Worm (Caenorhabditis elegans) whole organism, L3 larva: Measurements from ENCODE around the gene W07G4.2.

Source experiments
- ama-1 ChIP-seq: fragments of 150-350 bp; optimal IDR thresholded peaks from 2 replicates; lab custom pipeline; 2018
- ceh-16 ChIP-seq: sonication (generic microtip); optimal IDR thresholded peaks from 2 replicates; lab custom pipeline; 2017; ENCODE audit warnings: missing biosample characterization, missing genetic modification characterization
- daf-12 ChIP-seq: fragments of 150-350 bp; optimal IDR thresholded peaks from 2 replicates; lab custom pipeline; 2014; ENCODE audit warnings: missing biosample characterization, missing genetic modification reagents, missing genetic modification characterization
- elt-1 ChIP-seq: fragments of 150-350 bp; optimal IDR thresholded peaks from 2 replicates; lab custom pipeline; 2014; ENCODE audit warnings: missing biosample characterization, missing genetic modification characterization
- elt-2 ChIP-seq: sonication (generic microtip); optimal IDR thresholded peaks from 2 replicates; lab custom pipeline; 2016; ENCODE audit warnings: missing genetic modification reagents, mild to moderate bottlenecking, missing genetic modification characterization, missing compliant biosample characterization
- fkh-2 ChIP-seq: fragments of 150-350 bp; optimal IDR thresholded peaks from 2 replicates; lab custom pipeline; 2014; ENCODE audit warnings: missing biosample characterization, missing genetic modification reagents, missing genetic modification characterization
- fos-1 ChIP-seq: fragments of 150-350 bp; optimal IDR thresholded peaks from 2 replicates; lab custom pipeline; 2014; ENCODE audit warnings: missing biosample characterization, missing genetic modification characterization
- hmg-11 ChIP-seq: sonication (generic microtip); optimal IDR thresholded peaks from 2 replicates; lab custom pipeline; 2016; ENCODE audit warnings: missing genetic modification characterization, missing compliant biosample characterization
- jun-1 ChIP-seq: fragments of 150-350 bp; optimal IDR thresholded peaks from 2 replicates; lab custom pipeline; 2014; ENCODE audit warnings: missing biosample characterization, missing genetic modification reagents, missing genetic modification characterization
- lin-39 ChIP-seq: fragments of 150-350 bp; optimal IDR thresholded peaks from 2 replicates; lab custom pipeline; 2018; ENCODE audit warnings: missing biosample characterization, missing genetic modification reagents, missing genetic modification characterization
- lsy-12 ChIP-seq: sonication (generic microtip); optimal IDR thresholded peaks from 2 replicates; lab custom pipeline; 2016; ENCODE audit warnings: mild to moderate bottlenecking, missing genetic modification characterization, missing compliant biosample characterization
- mdl-1 ChIP-seq: fragments of 150-350 bp; optimal IDR thresholded peaks from 2 replicates; lab custom pipeline; 2014; ENCODE audit warnings: missing biosample characterization, missing genetic modification characterization
- nhr-11 ChIP-seq: fragments of 150-350 bp; optimal IDR thresholded peaks from 2 replicates; lab custom pipeline; 2014; ENCODE audit warnings: missing biosample characterization, missing genetic modification characterization
- nhr-23 ChIP-seq: fragments of 150-350 bp; optimal IDR thresholded peaks from 2 replicates; lab custom pipeline; 2014; ENCODE audit warnings: missing biosample characterization, missing genetic modification reagents, missing genetic modification characterization
- nhr-237 ChIP-seq: fragments of 150-350 bp; optimal IDR thresholded peaks from 2 replicates; lab custom pipeline; 2014; ENCODE audit warnings: missing biosample characterization, missing genetic modification characterization
- nhr-25 ChIP-seq: sonication (generic microtip); optimal IDR thresholded peaks from 2 replicates; lab custom pipeline; 2017; ENCODE audit warnings: missing biosample characterization, missing genetic modification characterization
- nhr-67 ChIP-seq: fragments of 150-350 bp; optimal IDR thresholded peaks from 2 replicates; lab custom pipeline; 2014; ENCODE audit warnings: missing biosample characterization, missing genetic modification characterization
- nhr-76 ChIP-seq: fragments of 150-350 bp; sonication (generic microtip); optimal IDR thresholded peaks from 5 replicates; lab custom pipeline; 2014; ENCODE audit warnings: missing biosample characterization, missing genetic modification characterization
- pha-4 ChIP-seq: fragments of 150-350 bp; optimal IDR thresholded peaks from 2 replicates; lab custom pipeline; 2014; ENCODE audit warnings: missing biosample characterization, missing genetic modification reagents, missing genetic modification characterization
- pqm-1 ChIP-seq: fragments of 150-350 bp; optimal IDR thresholded peaks from 2 replicates; lab custom pipeline; 2017; ENCODE audit warnings: missing biosample characterization, missing genetic modification characterization, inconsistent platforms
- sea-2 ChIP-seq: fragments of 150-350 bp; sonication (generic microtip); optimal IDR thresholded peaks from 4 replicates; lab custom pipeline; 2014; ENCODE audit warnings: missing biosample characterization, missing genetic modification reagents, missing genetic modification characterization
- snpc-4 ChIP-seq: fragments of 150-350 bp; optimal IDR thresholded peaks from 2 replicates; lab custom pipeline; 2014; ENCODE audit warnings: missing biosample characterization, missing genetic modification characterization
- zag-1 ChIP-seq: fragments of 150-350 bp; optimal IDR thresholded peaks from 2 replicates; lab custom pipeline; 2014; ENCODE audit warnings: missing biosample characterization, missing genetic modification characterization
- ztf-11 ChIP-seq: fragments of 150-350 bp; optimal IDR thresholded peaks from 2 replicates; lab custom pipeline; 2014; ENCODE audit warnings: missing biosample characterization, missing genetic modification characterization

The W07G4.2 gene

DNA sequence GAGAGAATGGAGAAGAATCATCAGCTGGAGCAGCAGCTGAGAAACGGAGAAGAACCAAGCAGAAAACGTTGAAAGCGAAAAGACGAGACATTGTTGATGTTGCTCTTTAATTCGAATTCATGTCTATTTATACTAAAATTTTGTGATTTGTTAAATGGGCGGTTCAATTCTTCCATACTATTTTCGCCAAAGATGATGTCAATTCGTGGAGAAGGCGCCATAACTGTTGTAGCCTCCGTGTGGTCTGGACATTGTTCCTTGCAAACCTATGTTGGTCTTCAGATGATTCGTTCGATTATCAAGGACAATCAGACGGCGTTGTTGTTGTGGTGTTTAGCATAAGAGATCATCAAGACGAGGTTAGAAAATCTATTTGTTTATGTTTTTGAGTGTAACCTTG, 38.9 kb downstream of the W07G4.2 start, which contains the start of gene far-3:
TSS of gene far-3 (minus strand) at position 101 of the 400 bp plus-strand sequence.
- no peak for TF ChIP-seq nhr-23 (tag; lab: Kevin White, UChicago)
- TF ChIP-seq elt-1 = no peak
- TF ChIP-seq nhr-76 (tag; lab: Kevin White, UChicago) = no peak
- TF ChIP-seq ztf-11 = no peak
- no peak for TF ChIP-seq ama-1 (lab: Kevin White, UChicago)
- TF ChIP-seq mdl-1 (tag; lab: Kevin White, UChicago) = no peak
- TF ChIP-seq fos-1 (tag; lab: Kevin White, UChicago) = no peak
- no peak for TF ChIP-seq nhr-25 (tag; lab: Kevin White, UChicago)
- TF ChIP-seq zag-1 (tag; lab: Kevin White, UChicago) = no peak
- TF ChIP-seq lin-39 (tag; lab: Kevin White, UChicago) = no peak
- TF ChIP-seq hmg-11 (tag; lab: Kevin White, UChicago) = no peak
- no peak for TF ChIP-seq nhr-11 (tag; lab: Kevin White, UChicago)
- no peak for TF ChIP-seq pqm-1 (tag; lab: Kevin White, UChicago)
- TF ChIP-seq fkh-2 (tag; lab: Kevin White, UChicago) = no peak
- no peak for TF ChIP-seq snpc-4 (tag; lab: Kevin White, UChicago)
- TF ChIP-seq pha-4 (tag; lab: Kevin White, UChicago) = no peak
- no peak for TF ChIP-seq daf-12 (tag; lab: Kevin White, UChicago)
- no peak for TF ChIP-seq lsy-12 (tag; lab: Kevin White, UChicago)

ce11 chrV:12995269-12995668, 41.1 kb downstream of the W07G4.2 start, which contains the start of gene far-5:
Gene far-5, plus strand, starts transcription at chrV:12995569.
- TF ChIP-seq pha-4 (tag; lab: Kevin White, UChicago) = no peak
- TF ChIP-seq nhr-23 (tag; lab: Kevin White, UChicago) = peak; percentile 2
- no peak for TF ChIP-seq lin-39 (tag; lab: Kevin White, UChicago)

ce11 chrV:12992891-12993290, 43.5 kb downstream of the W07G4.2 start, which contains the start of the genes F15B9.11 and dsl-7:
Gene F15B9.11, minus strand, starts transcription at chrV:12992895.
Gene dsl-7, plus strand, starts transcription at chrV:12993150.
- peak; percentile 73 for TF ChIP-seq nhr-25 (tag; lab: Kevin White, UChicago)
- TF ChIP-seq ama-1 (lab: Kevin White, UChicago) = no peak
- no peak for TF ChIP-seq zag-1 (tag; lab: Kevin White, UChicago)
- TF ChIP-seq elt-1 = peak; percentile 17
- no peak for TF ChIP-seq jun-1 (tag; lab: Kevin White, UChicago)
- TF ChIP-seq, all 47 proteins: peak for 2

DNA sequence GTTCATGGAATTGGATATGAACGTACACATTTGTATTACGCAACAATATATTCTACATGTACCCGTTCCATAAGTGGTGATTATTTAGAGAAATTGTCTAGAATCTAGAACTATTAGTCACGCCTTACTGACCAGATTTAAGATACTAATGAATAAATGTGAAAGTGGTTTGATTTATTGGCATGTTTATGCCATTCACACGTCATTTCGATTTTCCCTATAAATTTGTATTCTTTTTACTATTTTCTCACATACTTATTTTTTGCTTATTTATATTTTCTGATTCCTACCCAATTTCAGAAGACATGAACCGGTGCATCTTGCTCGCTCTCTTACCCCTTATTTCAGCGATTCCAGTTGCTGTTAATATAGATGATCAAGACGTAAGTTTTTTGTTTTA, 48.1 kb downstream of the W07G4.2 start, which contains the start of gene F15B9.8:
TSS of gene F15B9.8 (plus strand) at position 301 of the 400 bp plus-strand sequence.
- no peak for TF ChIP-seq nhr-237 (tag; lab: Kevin White, UChicago)
- no peak for TF ChIP-seq nhr-67 (tag; lab: Kevin White, UChicago)
- no peak for TF ChIP-seq elt-2
- no peak for TF ChIP-seq mdl-1 (tag; lab: Kevin White, UChicago)
- no peak for TF ChIP-seq sea-2 (GFP tag; lab: Kevin White, UChicago)
- TF ChIP-seq pha-4 (tag; lab: Kevin White, UChicago) = no peak
- no peak for TF ChIP-seq nhr-11 (tag; lab: Kevin White, UChicago)
- no peak for TF ChIP-seq ceh-16

ce11 chrV:12987061-12987460, 49.3 kb downstream of the W07G4.2 start, which contains the start of gene shw-3:
Gene shw-3, minus strand, starts transcription at chrV:12987161.
- no peak for TF ChIP-seq fos-1 (tag; lab: Kevin White, UChicago)
